Worm (Caenorhabditis elegans) whole organism, dauer: ENCODE data around the gene clu-1.

Experiments
- unc-62 ChIP-seq: sonication (generic microtip); optimal IDR thresholded peaks from 2 replicates; lab custom pipeline; 2017; ENCODE audit warnings: missing biosample characterization, missing genetic modification reagents, missing genetic modification characterization

Gene clu-1

ce11 chrIII:9497412-9497811 is 23.8 kb downstream of the clu-1 start:
- no peak for TF ChIP-seq unc-62

- TF ChIP-seq unc-62: no peak
Observed at ce11 chrIII:9496083-9496482, 25.2 kb downstream of the clu-1 start.

- no peak for TF ChIP-seq unc-62
Observed at ce11 chrIII:9494209-9494608, 27.1 kb downstream of the clu-1 start.

ce11 chrIII:9490783-9491547 is 30.3 kb downstream of the clu-1 start, which contains the start of the genes dars-1 and ctr-9:
dars-1 (minus strand) TSS chrIII:9491215.
ctr-9 (plus strand) TSS chrIII:9491396.
- TF ChIP-seq unc-62: no peak

ce11 chrIII:9489798-9490197 is 31.5 kb downstream of the clu-1 start:
- no peak for TF ChIP-seq unc-62

- no peak for TF ChIP-seq unc-62
Observed at ce11 chrIII:9488431-9488830, 32.8 kb downstream of the clu-1 start, which contains the start of gene nlp-36. nlp-36 (plus strand) TSS chrIII:9488731.

ce11 chrIII:9488027-9488426 is 33.2 kb downstream of the clu-1 start:
- no peak for TF ChIP-seq unc-62

- TF ChIP-seq unc-62: no peak
Observed at ce11 chrIII:9487454-9487853, 33.8 kb downstream of the clu-1 start.

ce11 chrIII:9485373-9485772 is 35.9 kb downstream of the clu-1 start, which contains the start of gene bre-3:
bre-3 (minus strand) TSS chrIII:9485473.
- no peak for TF ChIP-seq unc-62

ce11 chrIII:9483716-9484115 is 37.5 kb downstream of the clu-1 start:
- TF ChIP-seq unc-62: no peak

- TF ChIP-seq unc-62: no peak
Observed at ce11 chrIII:9482423-9482993, 38.8 kb downstream of the clu-1 start.

ce11 chrIII:9476564-9476963 is 44.7 kb downstream of the clu-1 start:
- TF ChIP-seq unc-62: no peak

- no peak for TF ChIP-seq unc-62
Observed at ce11 chrIII:9474501-9474900, 46.8 kb downstream of the clu-1 start.

- TF ChIP-seq unc-62: no peak
Observed at ce11 chrIII:9472464-9472863, 48.8 kb downstream of the clu-1 start.

- TF ChIP-seq unc-62: no peak
Observed at ce11 chrIII:9471996-9472395, 49.3 kb downstream of the clu-1 start.

ce11 chrIII:9467857-9468256 is 53.4 kb downstream of the clu-1 start, which contains the start of gene tag-342:
tag-342 (plus strand) TSS chrIII:9468157.
- TF ChIP-seq unc-62: no peak

ce11 chrIII:9467095-9467494 is 54.2 kb downstream of the clu-1 start, which contains the start of gene baf-1:
baf-1 (plus strand) TSS chrIII:9467464.
- TF ChIP-seq unc-62: no peak
